Fruit fly (Drosophila melanogaster) whole organism, wandering third instar larva: ENCODE measurements around the gene CG13384.

Experiments used
- N ChIP-seq: fragments of >200 bp; optimal IDR thresholded peaks from 2 replicates; lab custom pipeline; 2018; ENCODE audit warnings: missing biosample characterization, missing external identifiers, missing genetic modification characterization
- sv ChIP-seq: fragments of 200-800 bp; sonication (Bioruptor generic); optimal IDR thresholded peaks from 3 replicates; lab custom pipeline; 2016; ENCODE audit warnings: missing biosample characterization, missing genetic modification characterization

DNA sequence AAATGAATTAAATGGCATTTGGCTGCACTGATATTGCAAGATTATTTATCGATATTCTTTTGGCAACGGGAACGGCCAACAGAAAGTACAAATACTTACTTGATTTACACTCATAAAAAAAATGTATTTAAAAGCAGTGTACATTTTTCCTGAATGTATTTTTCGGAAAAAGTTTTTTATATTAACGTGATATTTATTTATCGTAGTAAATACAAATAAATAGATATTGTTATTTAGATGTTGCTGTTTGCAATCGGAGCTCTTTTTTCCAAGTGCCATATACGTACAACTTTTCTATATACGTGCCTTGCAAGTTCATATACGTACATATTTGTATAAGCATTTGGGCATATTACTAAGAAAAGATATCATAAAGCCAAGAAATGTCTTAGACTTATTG is 32.9 kb upstream of the CG13384 start:
- TF ChIP-seq sv (GFP tag; lab: Kevin White, UChicago) (no peak), N (no peak)
